Worm (Caenorhabditis elegans): ENCODE measurements around the gene cng-3.

DNA sequence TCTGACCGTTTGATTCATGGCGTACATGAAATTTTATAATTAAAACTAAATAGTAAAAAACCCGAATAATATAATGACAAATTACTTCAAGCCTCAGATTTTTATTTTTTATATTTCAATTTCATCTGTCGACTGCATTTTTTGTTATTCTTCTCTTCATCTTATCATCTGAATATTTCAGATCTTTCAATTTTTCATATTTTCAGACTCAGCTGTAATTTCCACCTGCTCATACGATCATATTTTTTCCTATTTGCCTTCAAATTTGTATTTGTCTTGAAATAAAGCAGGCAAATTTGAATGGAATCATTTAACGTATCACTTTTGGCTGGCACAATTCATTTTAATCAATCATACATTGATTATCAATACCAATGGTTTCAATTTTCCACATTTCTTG is 17.3 kb upstream of the cng-3 start, which contains the start of gene sru-4:
- TF ChIP-seq him-1 (tag; optimal IDR thresholded peaks at IDR 0.05), result no peak
- TF ChIP-seq dao-5 (tag; optimal IDR thresholded peaks at IDR 0.05), result no peak
- no peak for TF ChIP-seq W03F9.2 (tag; optimal IDR thresholded peaks at IDR 0.05)
